Fruit fly (Drosophila melanogaster): ENCODE data around the gene CG5665.

- TF ChIP-seq h (GFP tag; optimal IDR thresholded peaks at IDR 0.05) (no peak), sv (GFP tag; optimal IDR thresholded peaks at IDR 0.05) (no peak), usp (GFP tag; optimal IDR thresholded peaks at IDR 0.05) (no peak), N (GFP tag; optimal IDR thresholded peaks at IDR 0.05) (no peak), br (GFP tag; optimal IDR thresholded peaks at IDR 0.05) (no peak), Vsx2 (GFP tag; optimal IDR thresholded peaks at IDR 0.05; ENCODE audit: partially characterized antibody) (no peak)
Observed at dm6 chr3L:20397770-20398169, 39.5 kb downstream of the CG5665 start.
